Fruit fly (Drosophila melanogaster): ENCODE data around the gene Irk1.
A peak's percentile ranks its signal among the peaks of the same experiment; 100 is the strongest.

Irk1 gene

DNA sequence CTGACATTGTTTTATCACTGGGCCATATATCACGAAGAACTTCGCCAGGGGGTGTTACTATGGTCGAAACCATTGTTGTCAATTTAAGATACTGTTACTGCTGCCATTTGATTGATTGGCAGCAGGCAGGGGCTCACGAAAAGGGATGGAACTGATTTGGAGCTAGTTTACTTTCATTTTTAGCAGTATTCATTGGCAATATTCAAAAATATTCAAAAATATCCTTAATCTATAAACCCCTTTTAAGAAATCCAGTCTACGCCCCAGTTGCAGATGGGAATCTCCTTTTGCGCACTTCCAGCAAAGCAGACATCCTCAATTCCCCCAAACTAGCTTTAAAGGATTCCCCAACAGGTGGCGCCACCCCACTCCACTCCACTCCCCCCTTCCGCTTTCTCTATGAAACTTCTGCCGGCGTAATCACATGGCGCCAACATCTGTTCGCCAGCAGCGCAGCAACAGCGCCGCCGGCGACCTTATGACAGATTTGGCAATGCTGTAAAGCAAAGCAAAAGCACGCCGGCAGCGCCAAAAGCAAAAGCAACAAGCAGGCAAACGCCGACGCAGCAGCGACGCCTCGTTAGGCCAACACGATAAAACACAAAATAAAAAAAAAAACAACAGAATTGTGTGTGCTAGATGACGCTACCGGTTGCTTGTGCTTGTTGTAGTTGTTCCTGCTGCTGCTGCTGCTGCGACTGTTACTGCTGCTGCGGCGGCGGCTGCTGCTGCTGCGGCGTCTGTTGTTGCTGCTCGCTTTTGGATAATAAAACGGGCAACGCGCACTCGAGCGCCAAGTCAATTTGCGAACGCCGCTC lies at the start of gene Irk1:
Gene Irk1, plus strand, starts transcription at position 811 of the 818 bp plus-strand sequence.
- TF ChIP-seq CTCF (optimal IDR thresholded peaks at IDR 0.05) (peak; percentile 60 to 70), CG8478 (optimal IDR thresholded peaks at IDR 0.05) (no peak)

DNA sequence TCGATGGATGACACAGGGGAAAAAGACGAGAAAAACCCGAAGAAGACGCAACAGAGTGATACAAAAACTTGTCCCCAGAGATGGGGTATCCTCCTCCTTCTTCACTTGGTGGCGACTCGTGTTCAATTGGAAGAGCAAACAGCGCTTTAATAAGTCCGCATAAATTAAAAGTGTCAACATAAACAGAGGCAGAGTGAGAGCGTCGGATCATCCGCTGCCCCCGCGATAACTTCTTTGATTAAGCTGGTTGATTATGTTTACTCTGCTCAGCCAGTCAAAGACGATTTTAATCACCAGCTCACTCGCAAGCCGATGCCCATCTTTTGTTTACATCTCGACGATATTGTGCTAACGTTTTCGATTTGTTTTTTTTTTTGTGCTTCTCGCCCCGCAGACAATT lies 48.2 kb upstream of the Irk1 start:
- TF ChIP-seq CTCF (optimal IDR thresholded peaks at IDR 0.05) (no peak), CG8478 (optimal IDR thresholded peaks at IDR 0.05) (no peak)

dm6 chr3R:23120933-23121332 lies 47.2 kb upstream of the Irk1 start:
- TF ChIP-seq CTCF (optimal IDR thresholded peaks at IDR 0.05) (no peak), CG8478 (optimal IDR thresholded peaks at IDR 0.05) (no peak)

DNA sequence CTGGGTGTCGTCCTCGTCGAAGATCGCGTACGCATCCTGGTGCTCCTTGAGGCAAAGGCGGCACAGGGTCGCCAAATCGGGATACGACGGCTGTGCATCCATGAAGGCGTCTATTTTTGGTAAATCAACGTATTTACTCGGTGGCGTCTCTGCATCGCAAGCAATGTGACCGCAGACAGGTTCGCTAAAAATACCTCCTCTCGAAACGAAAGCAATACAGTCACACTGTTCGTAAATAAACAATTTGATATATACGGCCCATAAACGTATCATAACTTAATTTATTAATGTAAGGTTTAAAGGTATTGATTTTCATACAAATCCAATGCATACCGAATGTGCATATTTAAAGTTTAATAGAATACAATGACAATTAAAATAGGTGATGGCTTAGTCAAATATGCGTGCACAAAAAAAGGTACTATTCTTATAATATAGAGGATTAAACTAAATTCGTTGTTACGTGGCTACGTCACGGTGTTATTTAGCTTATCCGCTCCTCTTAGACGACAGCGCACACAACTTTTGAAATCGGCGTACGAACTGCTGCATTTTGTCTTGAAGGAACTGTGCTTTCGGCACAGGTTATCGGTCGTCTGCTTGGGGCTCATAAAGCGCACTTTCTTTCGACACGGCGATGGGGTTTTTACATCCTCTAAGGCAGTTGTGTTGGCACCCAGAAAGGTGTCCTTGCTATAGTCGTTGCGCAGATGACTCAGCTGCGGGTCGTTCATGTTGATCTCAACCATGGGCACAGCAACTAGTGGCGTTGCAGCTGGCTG lies 41.7 kb upstream of the Irk1 start, which contains the start of gene CG31365:
Gene CG31365, minus strand, starts transcription at position 182 of the 782 bp plus-strand sequence.
- no peak for TF ChIP-seq CG8478 (optimal IDR thresholded peaks at IDR 0.05)
- no peak for TF ChIP-seq CTCF (optimal IDR thresholded peaks at IDR 0.05)

- TF ChIP-seq CG8478 (optimal IDR thresholded peaks at IDR 0.05): no peak
- peak; percentile 49 to 50 for TF ChIP-seq CTCF (optimal IDR thresholded peaks at IDR 0.05)
These were observed 40.3 kb upstream of the Irk1 start, which contains the start of gene CG31457 for dm6 chr3R:23127796-23128195. Gene CG31457 (minus strand): TSS chr3R:23127981.

dm6 chr3R:23129617-23130016 lies 38.5 kb upstream of the Irk1 start:
- TF ChIP-seq CTCF (optimal IDR thresholded peaks at IDR 0.05) (no peak), CG8478 (optimal IDR thresholded peaks at IDR 0.05) (no peak)

- TF ChIP-seq CG8478 (optimal IDR thresholded peaks at IDR 0.05) (no peak), CTCF (optimal IDR thresholded peaks at IDR 0.05) (no peak)
These were observed 37.9 kb upstream of the Irk1 start for dm6 chr3R:23130181-23130580.

DNA sequence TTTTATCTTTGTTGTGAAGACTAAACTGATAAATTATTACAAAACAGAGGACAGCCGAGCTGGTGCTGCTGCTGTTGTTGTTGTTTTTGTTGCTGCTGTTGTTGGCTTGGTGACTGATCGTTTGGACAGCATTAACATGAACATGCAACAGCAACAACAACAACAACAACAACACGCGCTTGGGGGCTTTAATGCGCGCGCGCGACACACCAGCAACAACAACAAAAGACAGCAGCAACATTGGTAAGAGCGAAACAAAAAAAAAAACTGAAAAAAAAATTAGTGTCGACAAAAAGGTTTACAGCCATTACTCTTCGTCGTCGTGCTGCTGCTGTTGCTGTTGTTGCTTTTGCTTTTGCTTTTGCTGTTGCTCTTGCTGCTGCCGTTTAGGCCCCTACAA lies 37.2 kb upstream of the Irk1 start:
- TF ChIP-seq CG8478 (optimal IDR thresholded peaks at IDR 0.05) (no peak), CTCF (optimal IDR thresholded peaks at IDR 0.05) (no peak)

DNA sequence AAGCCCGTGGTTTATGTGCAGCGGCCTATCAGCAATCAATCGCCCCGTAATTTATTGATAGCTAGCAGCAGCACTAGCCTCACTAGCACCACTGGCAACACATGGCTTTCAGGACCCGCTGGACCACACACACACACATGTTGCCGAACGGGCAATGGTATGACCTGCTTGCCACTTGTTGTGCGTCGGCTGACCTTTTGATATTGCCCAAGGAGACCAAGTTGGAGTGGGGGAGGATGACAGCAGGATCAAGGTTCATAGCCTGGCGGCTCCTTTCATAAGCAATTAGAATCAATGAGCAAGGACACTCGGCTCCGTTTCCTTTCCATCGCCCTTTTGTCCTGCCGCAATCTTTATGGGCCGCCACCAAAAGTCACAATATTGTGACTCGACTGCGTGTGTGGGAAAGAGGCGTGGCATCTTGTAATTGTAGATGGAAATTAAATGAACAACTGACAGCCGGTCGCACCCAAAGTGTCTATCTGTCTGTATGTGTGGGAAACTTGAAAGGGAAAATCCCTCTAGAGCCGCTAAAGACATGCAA lies 36.7 kb upstream of the Irk1 start:
- TF ChIP-seq CG8478 (optimal IDR thresholded peaks at IDR 0.05) (no peak), CTCF (optimal IDR thresholded peaks at IDR 0.05) (no peak)

DNA sequence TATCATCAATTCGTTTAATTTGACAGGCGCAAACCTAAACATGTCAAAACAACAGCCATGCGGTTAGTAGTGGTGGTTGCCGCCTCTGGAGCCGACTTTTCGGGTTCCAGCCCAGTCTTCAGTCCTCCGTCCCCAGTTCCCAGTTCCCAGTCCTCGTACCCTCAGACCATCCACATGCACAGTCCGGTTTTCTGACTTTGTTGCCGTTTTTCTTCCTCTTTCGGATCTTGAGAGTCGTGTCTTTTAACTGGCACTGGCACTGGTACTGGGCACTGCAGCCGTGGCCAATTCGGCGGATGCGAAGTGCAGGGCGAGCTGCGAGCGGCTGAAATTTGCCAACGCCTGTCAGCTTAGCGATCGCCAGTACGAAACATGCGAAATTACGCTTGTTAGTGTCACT lies 35.8 kb upstream of the Irk1 start:
- TF ChIP-seq CG8478 (optimal IDR thresholded peaks at IDR 0.05) (no peak), CTCF (optimal IDR thresholded peaks at IDR 0.05) (no peak)

DNA sequence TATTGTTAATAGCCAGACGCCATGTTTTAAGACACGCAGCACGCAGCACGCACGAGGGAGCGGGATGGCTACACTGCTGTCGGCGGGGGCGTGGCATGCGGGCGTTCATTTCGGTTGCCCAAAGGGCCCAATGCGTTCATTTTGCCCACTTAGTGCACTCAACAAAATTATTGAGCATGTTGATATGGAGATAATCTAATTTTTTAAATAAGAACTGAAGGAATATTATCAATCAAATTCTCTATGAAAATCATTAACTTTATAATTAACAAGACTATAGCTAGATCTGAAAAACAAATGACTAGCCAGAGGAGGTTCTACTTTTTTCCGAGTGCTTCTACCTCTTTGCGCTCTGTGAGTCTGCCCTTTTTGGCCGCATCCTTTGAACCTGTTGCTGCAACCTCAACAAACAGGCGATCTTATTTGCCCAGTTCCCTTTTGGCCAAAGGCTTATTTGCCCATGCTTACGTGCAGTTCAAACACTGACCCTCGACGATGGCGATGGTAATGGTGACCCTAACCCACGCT lies 34.8 kb upstream of the Irk1 start:
- TF ChIP-seq CG8478 (optimal IDR thresholded peaks at IDR 0.05) (no peak), CTCF (optimal IDR thresholded peaks at IDR 0.05) (no peak)

dm6 chr3R:23134690-23135089 lies 33.4 kb upstream of the Irk1 start:
- TF ChIP-seq CTCF (optimal IDR thresholded peaks at IDR 0.05) (no peak), CG8478 (optimal IDR thresholded peaks at IDR 0.05) (no peak)

DNA sequence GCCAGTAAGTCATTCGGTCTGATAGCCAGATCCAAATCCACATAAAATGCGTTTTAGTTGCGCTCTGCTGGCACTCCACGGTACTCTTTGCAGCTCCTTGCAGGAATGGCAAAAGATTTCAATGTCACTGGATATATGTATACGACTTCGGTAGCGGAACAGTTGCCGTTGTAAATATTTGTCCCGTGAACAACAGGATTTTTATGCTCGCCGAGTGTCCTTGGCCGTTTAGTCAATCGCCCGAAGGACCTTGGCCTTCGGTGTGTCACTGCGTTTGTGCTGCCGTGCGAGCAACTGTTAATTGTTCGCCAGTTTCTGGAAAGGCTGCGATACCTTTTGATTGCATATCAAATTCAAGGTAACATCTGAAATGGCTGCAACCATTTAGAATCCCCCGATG lies 29.7 kb upstream of the Irk1 start:
- TF ChIP-seq CTCF (optimal IDR thresholded peaks at IDR 0.05): no peak
- TF ChIP-seq CG8478 (optimal IDR thresholded peaks at IDR 0.05): no peak

DNA sequence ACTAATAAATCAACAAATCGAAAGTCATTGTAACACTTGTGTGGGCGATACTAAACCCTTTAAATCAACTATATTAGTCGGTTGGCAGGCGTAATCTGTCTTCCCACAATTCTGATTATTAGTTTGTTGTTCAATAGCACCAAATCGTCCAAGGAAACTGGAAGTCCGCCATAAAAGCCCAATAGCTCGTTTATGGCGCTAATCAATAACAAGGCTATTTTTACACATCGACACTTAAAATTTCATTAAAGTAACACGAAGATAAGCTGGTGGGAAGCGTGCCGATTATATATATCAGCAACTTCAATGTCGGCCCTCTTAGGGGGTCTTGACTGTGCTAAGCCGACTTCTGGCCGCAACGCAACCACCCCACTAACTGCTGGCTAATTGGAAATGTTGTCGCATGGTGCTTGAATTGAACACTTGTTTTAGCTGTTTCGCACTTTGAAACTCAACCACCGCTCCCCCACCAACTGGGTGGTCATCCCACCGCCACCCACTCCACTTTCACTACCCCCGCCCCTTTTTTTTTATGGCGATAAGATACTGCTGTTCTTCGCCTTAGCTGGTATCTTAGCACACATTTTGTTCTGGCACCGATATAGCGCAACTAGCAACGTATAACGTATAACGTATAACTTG lies 29.0 kb upstream of the Irk1 start:
- no peak for TF ChIP-seq CG8478 (optimal IDR thresholded peaks at IDR 0.05)
- TF ChIP-seq CTCF (optimal IDR thresholded peaks at IDR 0.05): no peak

DNA sequence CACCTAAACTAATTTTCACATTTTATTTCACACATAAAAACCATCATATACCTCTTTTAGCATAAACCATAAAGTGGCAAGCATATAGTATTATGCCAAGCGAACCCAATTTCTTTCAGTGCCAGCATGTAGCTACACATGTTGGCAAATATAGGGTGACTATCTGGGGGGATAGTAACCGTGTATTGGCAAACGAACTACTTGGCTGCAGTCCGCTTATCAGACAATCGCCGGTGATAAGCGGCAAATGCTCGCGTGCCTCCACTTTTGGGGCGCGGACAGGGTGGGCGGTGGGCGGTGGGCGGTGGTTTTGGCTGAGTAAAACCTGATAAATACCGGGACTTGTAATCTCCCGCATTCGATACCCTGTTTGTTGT lies 28.5 kb upstream of the Irk1 start:
- TF ChIP-seq CTCF (optimal IDR thresholded peaks at IDR 0.05) (no peak), CG8478 (optimal IDR thresholded peaks at IDR 0.05) (no peak)

All from S2 (cell line).